Fruit fly (Drosophila melanogaster): Measurements from ENCODE around the gene Patr-1.

DNA sequence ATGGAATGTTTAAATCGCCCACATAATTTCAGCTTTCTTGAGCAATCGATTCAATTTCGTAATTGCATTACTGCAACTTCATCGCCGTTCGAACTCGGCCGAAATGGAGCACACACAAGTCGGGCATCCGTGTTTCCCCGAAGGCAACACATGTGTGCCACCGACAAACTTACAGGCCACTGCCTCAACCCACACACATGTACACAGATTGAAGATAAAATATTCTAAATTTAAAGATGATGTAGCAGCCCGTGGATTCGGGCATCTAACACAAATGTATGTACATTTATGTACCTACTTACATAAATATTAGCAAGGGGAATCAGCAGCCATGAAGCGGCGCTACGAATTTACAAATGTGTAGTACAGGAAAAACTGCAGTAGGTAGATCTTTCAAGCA is 22.7 kb downstream of the Patr-1 start:
- no peak for TF ChIP-seq CG33017 (tag; optimal IDR thresholded peaks at IDR 0.05)
- peak; percentile 81 for TF ChIP-seq kay (GFP tag; ENCODE audit: borderline replicate concordance)
- TF ChIP-seq cic (GFP tag; optimal IDR thresholded peaks at IDR 0.05): no peak
- TF ChIP-seq tj (GFP tag; optimal IDR thresholded peaks at IDR 0.05): no peak

All from whole organism, adult.